Worm (Caenorhabditis elegans) whole organism, L4 larva: ENCODE results near the gene T23C6.4.

Source experiments
- F26F4.8 ChIP-seq: fragments of 200-800 bp; sonication (Bioruptor generic); conservative IDR thresholded peaks from 2 replicates; pipeline ENCODE4 v1.3.6; 2022; ENCODE audit warnings: missing genetic modification characterization, missing compliant biosample characterization
- T20F7.1 ChIP-seq: fragments of 200-800 bp; sonication (Bioruptor generic); optimal IDR thresholded peaks from 2 replicates; lab custom pipeline; 2018; ENCODE audit warnings: mild to moderate bottlenecking, missing genetic modification characterization, missing compliant biosample characterization
- T26A8.4 ChIP-seq: fragments of 200-800 bp; sonication (Bioruptor generic); IDR thresholded peaks from 2 replicates; pipeline ENCODE4 v1.3.6; 2022; ENCODE audit warnings: missing genetic modification characterization, missing compliant biosample characterization
- Y105C5A.15 ChIP-seq: fragments of 200-800 bp; sonication (Bioruptor generic); IDR thresholded peaks from 2 replicates; pipeline ENCODE4 v1.3.6; 2022; ENCODE audit warnings: missing genetic modification characterization, missing compliant biosample characterization
- Y5F2A.4 ChIP-seq: fragments of 200-800 bp; sonication (Bioruptor generic); optimal IDR thresholded peaks from 2 replicates; lab custom pipeline; 2018; ENCODE audit warnings: mild to moderate bottlenecking, missing genetic modification characterization, missing compliant biosample characterization
- Y75B8A.6 ChIP-seq: fragments of 200-800 bp; sonication (Bioruptor generic); IDR thresholded peaks from 2 replicates; pipeline ENCODE4 v1.3.6; 2022; ENCODE audit warnings: missing genetic modification reagents, missing genetic modification characterization, missing compliant biosample characterization
- ZK546.5 ChIP-seq, 2 experiments: sonication (generic microtip); optimal IDR thresholded peaks; 2 replicates each; lab custom pipeline; 2017; ENCODE audit warnings: missing biosample characterization in 2 of 2, missing genetic modification characterization in 2 of 2
- aha-1 ChIP-seq: fragments of 150-350 bp; peaks from one replicate; lab custom pipeline; 2014; ENCODE audit warnings: missing biosample characterization, missing genetic modification characterization
- ama-1 ChIP-seq: fragments of 150-350 bp; optimal IDR thresholded peaks from 2 replicates; lab custom pipeline; 2014; ENCODE audit warnings: inconsistent platforms, mixed read lengths
- arid-1 ChIP-seq: fragments of 200-800 bp; sonication (Bioruptor generic); conservative IDR thresholded peaks from 2 replicates; pipeline ENCODE4 v1.3.6; 2022; ENCODE audit warnings: missing genetic modification reagents, missing genetic modification characterization, missing compliant biosample characterization
- attf-4 ChIP-seq: sonication (generic microtip); optimal IDR thresholded peaks from 3 replicates; lab custom pipeline; 2017; ENCODE audit warnings: missing biosample characterization, missing genetic modification characterization
- ceh-82 ChIP-seq: sonication (generic microtip); optimal IDR thresholded peaks from 2 replicates; lab custom pipeline; 2017; ENCODE audit warnings: missing biosample characterization, missing genetic modification characterization
- ces-1 ChIP-seq: fragments of 150-350 bp; sonication (generic microtip); optimal IDR thresholded peaks from 4 replicates; lab custom pipeline; 2014; ENCODE audit warnings: missing biosample characterization, missing genetic modification reagents, missing genetic modification characterization
- cey-2 ChIP-seq: sonication (generic microtip); optimal IDR thresholded peaks from 3 replicates; lab custom pipeline; 2017; ENCODE audit warnings: missing genetic modification characterization, mild to moderate bottlenecking, missing compliant biosample characterization, antibody characterized with exemption, borderline replicate concordance; ENCODE audit not compliant: insufficient read depth
- daf-16 ChIP-seq, 3 experiments: sonication (generic microtip); optimal IDR thresholded peaks; 2 replicates each; lab custom pipeline; 2016 to 2017; ENCODE audit warnings: missing genetic modification characterization in 3 of 3, missing genetic modification reagents in 3 of 3, mild to moderate bottlenecking in 2 of 3, missing compliant biosample characterization in 2 of 3, missing biosample characterization in 1 of 3, moderate library complexity in 1 of 3
- daf-19 ChIP-seq: fragments of 200-800 bp; sonication (Bioruptor generic); conservative IDR thresholded peaks from 2 replicates; pipeline ENCODE4 v1.3.6; 2022; ENCODE audit warnings: missing genetic modification characterization, missing compliant biosample characterization
- dmd-6 ChIP-seq: fragments of 200-800 bp; sonication (Bioruptor generic); IDR thresholded peaks from 2 replicates; pipeline ENCODE4 v1.3.6; 2022; ENCODE audit warnings: missing genetic modification reagents, missing genetic modification characterization, missing compliant biosample characterization
- dpl-1 ChIP-seq: fragments of 150-350 bp; optimal IDR thresholded peaks from 2 replicates; lab custom pipeline; 2014; ENCODE audit warnings: missing biosample characterization, missing genetic modification reagents, missing genetic modification characterization
- dve-1 ChIP-seq: sonication (generic microtip); optimal IDR thresholded peaks from 2 replicates; lab custom pipeline; 2017; ENCODE audit warnings: antibody characterized with exemption, mild to moderate bottlenecking, missing genetic modification characterization, missing compliant biosample characterization; ENCODE audit not compliant: insufficient read depth
- fos-1 ChIP-seq: fragments of 150-350 bp; optimal IDR thresholded peaks from 2 replicates; lab custom pipeline; 2014; ENCODE audit warnings: missing biosample characterization, missing genetic modification characterization
- gei-8 ChIP-seq: fragments of 200-800 bp; sonication (Bioruptor generic); optimal IDR thresholded peaks from 2 replicates; lab custom pipeline; 2018; ENCODE audit warnings: mild to moderate bottlenecking, missing genetic modification characterization, missing compliant biosample characterization
- hlh-11 ChIP-seq: fragments of 200-800 bp; sonication (Bioruptor generic); optimal IDR thresholded peaks from 2 replicates; lab custom pipeline; 2018; ENCODE audit warnings: mild to moderate bottlenecking, missing genetic modification characterization, missing compliant biosample characterization
- hlh-30 ChIP-seq: sonication (generic microtip); optimal IDR thresholded peaks from 2 replicates; lab custom pipeline; 2017; ENCODE audit warnings: antibody characterized with exemption, mild to moderate bottlenecking, missing genetic modification characterization, missing compliant biosample characterization; ENCODE audit not compliant: insufficient read depth
- hmg-1.1 ChIP-seq: fragments of 200-800 bp; sonication (Bioruptor generic); IDR thresholded peaks from 2 replicates; pipeline ENCODE4 v1.3.6; 2022; ENCODE audit warnings: missing genetic modification reagents, missing genetic modification characterization, missing compliant biosample characterization
- lin-13 ChIP-seq: fragments of 150-350 bp; optimal IDR thresholded peaks from 2 replicates; lab custom pipeline; 2014; ENCODE audit warnings: missing biosample characterization, missing genetic modification reagents, missing genetic modification characterization
- lin-29 ChIP-seq: fragments of 200-800 bp; sonication (Bioruptor generic); IDR thresholded peaks from 2 replicates; pipeline ENCODE4 v1.3.6; 2022; ENCODE audit warnings: missing genetic modification reagents, missing genetic modification characterization, missing compliant biosample characterization
- madf-5 ChIP-seq, 2 experiments: fragments of 200-800 bp; sonication (Bioruptor generic); IDR thresholded peaks; 2 replicates each; pipeline ENCODE4 v1.3.6; 2022; ENCODE audit warnings: missing compliant biosample characterization in 2 of 2, missing genetic modification characterization in 2 of 2
- madf-9 ChIP-seq: fragments of 200-800 bp; sonication (Bioruptor generic); conservative IDR thresholded peaks from 2 replicates; pipeline ENCODE4 v1.3.6; 2022; ENCODE audit warnings: missing genetic modification reagents, missing genetic modification characterization, missing compliant biosample characterization
- mdl-1 ChIP-seq, 2 experiments: fragments of 150-350 bp in 1 of 2; sonication (generic microtip) in 1 of 2; optimal IDR thresholded peaks; 2 replicates each; lab custom pipeline; 2014 to 2017; ENCODE audit warnings: missing biosample characterization in 2 of 2, missing genetic modification characterization in 2 of 2
- mdt-29 ChIP-seq: fragments of 200-800 bp; sonication (Bioruptor generic); IDR thresholded peaks from 2 replicates; pipeline ENCODE4 v1.3.6; 2022; ENCODE audit warnings: missing genetic modification reagents, missing genetic modification characterization, missing compliant biosample characterization
- mep-1 ChIP-seq: fragments of 150-350 bp; sonication (generic microtip); optimal IDR thresholded peaks from 3 replicates; lab custom pipeline; 2014; ENCODE audit warnings: missing biosample characterization, missing genetic modification characterization
- mxl-2 ChIP-seq: fragments of 200-800 bp; sonication (Bioruptor generic); conservative IDR thresholded peaks from 2 replicates; pipeline ENCODE4 v1.3.6; 2022; ENCODE audit warnings: missing genetic modification reagents, missing genetic modification characterization, missing compliant biosample characterization
- mxl-3 ChIP-seq: fragments of 200-800 bp; sonication (Bioruptor generic); optimal IDR thresholded peaks from 2 replicates; lab custom pipeline; 2018; ENCODE audit warnings: mild to moderate bottlenecking, missing genetic modification characterization, missing compliant biosample characterization
- nhr-237 ChIP-seq: sonication (generic microtip); optimal IDR thresholded peaks from 2 replicates; lab custom pipeline; 2017; ENCODE audit warnings: missing biosample characterization, missing genetic modification characterization
- nhr-28 ChIP-seq: fragments of 150-350 bp; optimal IDR thresholded peaks from 2 replicates; lab custom pipeline; 2014; ENCODE audit warnings: missing biosample characterization, missing genetic modification characterization
- nhr-41 ChIP-seq: fragments of 200-800 bp; sonication (Bioruptor generic); IDR thresholded peaks from 2 replicates; pipeline ENCODE4 v1.3.6; 2022; ENCODE audit warnings: missing genetic modification reagents, missing genetic modification characterization, missing compliant biosample characterization
- nhr-42 ChIP-seq: fragments of 200-800 bp; sonication (Bioruptor generic); IDR thresholded peaks from 2 replicates; pipeline ENCODE4 v1.3.6; 2022; ENCODE audit warnings: missing genetic modification characterization, missing compliant biosample characterization
- nhr-6 ChIP-seq: fragments of 150-350 bp; optimal IDR thresholded peaks from 2 replicates; lab custom pipeline; 2014; ENCODE audit warnings: missing biosample characterization, missing genetic modification characterization
- nhr-77 ChIP-seq: fragments of 150-350 bp; optimal IDR thresholded peaks from 2 replicates; lab custom pipeline; 2014; ENCODE audit warnings: missing biosample characterization, missing genetic modification characterization
- pqm-1 ChIP-seq: sonication (generic microtip); optimal IDR thresholded peaks from 2 replicates; lab custom pipeline; 2017; ENCODE audit warnings: missing biosample characterization, missing genetic modification characterization
- rbr-2 ChIP-seq: sonication (generic microtip); optimal IDR thresholded peaks from 2 replicates; lab custom pipeline; 2016; ENCODE audit warnings: missing genotype, missing genetic modification characterization, missing compliant biosample characterization
- skn-1 ChIP-seq: fragments of 150-350 bp; optimal IDR thresholded peaks from 2 replicates; lab custom pipeline; 2014; ENCODE audit warnings: missing biosample characterization, missing genetic modification characterization
- snpc-1.2 ChIP-seq: fragments of 200-800 bp; sonication (Bioruptor generic); IDR thresholded peaks from 2 replicates; pipeline ENCODE4 v1.3.6; 2022; ENCODE audit warnings: missing genetic modification reagents, missing genetic modification characterization, missing compliant biosample characterization
- spr-3 ChIP-seq: fragments of 200-800 bp; sonication (Bioruptor generic); optimal IDR thresholded peaks from 2 replicates; lab custom pipeline; 2018; ENCODE audit warnings: mild to moderate bottlenecking, missing genetic modification characterization, missing compliant biosample characterization
- tra-1 ChIP-seq: fragments of 200-800 bp; sonication (Bioruptor generic); IDR thresholded peaks from 2 replicates; pipeline ENCODE4 v1.3.6; 2022; ENCODE audit warnings: missing genetic modification reagents, missing genetic modification characterization, missing compliant biosample characterization
- unc-39 ChIP-seq: sonication (generic microtip); optimal IDR thresholded peaks from 2 replicates; lab custom pipeline; 2017; ENCODE audit warnings: missing biosample characterization, missing genetic modification characterization
- zag-1 ChIP-seq: fragments of 150-350 bp; optimal IDR thresholded peaks from 2 replicates; lab custom pipeline; 2014; ENCODE audit warnings: missing biosample characterization, missing genetic modification characterization
- zfp-2 ChIP-seq: sonication (generic microtip); optimal IDR thresholded peaks from 2 replicates; lab custom pipeline; 2016; ENCODE audit warnings: mild to moderate bottlenecking, missing genetic modification characterization, missing compliant biosample characterization
- zip-11 ChIP-seq: fragments of 200-800 bp; sonication (Bioruptor generic); IDR thresholded peaks from 2 replicates; pipeline ENCODE4 v1.3.6; 2022; ENCODE audit warnings: missing genetic modification characterization, missing compliant biosample characterization

T23C6.4 gene

DNA sequence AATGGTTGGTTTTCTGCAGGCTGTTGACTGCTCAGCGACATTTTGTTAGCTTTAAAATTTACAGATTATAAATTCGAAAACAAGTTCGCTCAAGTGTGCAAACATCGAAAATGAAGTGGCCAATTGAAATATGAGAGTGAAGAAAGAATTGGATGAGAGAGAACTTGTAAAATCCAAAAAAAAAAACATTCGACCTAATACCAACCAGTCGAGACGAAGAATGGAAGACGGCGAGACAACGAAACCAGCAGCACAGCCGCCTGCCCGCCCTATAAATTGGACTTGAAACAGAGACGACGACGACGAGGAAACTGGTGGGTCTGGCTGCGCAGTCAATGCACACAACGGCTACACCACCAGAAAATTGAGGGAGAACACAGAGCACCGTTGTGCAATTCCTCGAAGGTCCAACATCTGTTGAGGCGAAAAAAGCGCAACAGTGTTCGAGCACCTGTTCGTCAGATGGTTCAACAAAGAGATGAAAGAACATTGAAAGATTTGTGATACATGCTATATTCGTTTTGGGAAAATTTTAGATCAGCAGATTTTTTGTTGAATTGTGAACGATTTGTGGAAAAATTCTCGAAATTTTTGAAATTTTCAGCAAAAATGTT is at the start of gene T23C6.4:
TSS of gene T23C6.4 (minus strand) at position 51 of the 614 bp plus-strand sequence.
- no peak for TF ChIP-seq Y5F2A.4
- TF ChIP-seq Y105C5A.15 (GFP tag; lab: Robert Waterston, UW) = no peak
- TF ChIP-seq hmg-1.1 (GFP tag; lab: Robert Waterston, UW) = 0 out of 2 replicates have a peak, but pooled peaks have one; percentile 37
- TF ChIP-seq nhr-41 (GFP tag; lab: Robert Waterston, UW) = no peak
- no peak for TF ChIP-seq ama-1
- no peak for TF ChIP-seq snpc-1.2 (GFP tag; lab: Robert Waterston, UW)
- TF ChIP-seq aha-1 (tag; lab: Kevin White, UChicago) = peak; percentile 65
- TF ChIP-seq F26F4.8 (GFP tag; lab: Robert Waterston, UW) = no peak
- no peak for TF ChIP-seq ces-1

DNA sequence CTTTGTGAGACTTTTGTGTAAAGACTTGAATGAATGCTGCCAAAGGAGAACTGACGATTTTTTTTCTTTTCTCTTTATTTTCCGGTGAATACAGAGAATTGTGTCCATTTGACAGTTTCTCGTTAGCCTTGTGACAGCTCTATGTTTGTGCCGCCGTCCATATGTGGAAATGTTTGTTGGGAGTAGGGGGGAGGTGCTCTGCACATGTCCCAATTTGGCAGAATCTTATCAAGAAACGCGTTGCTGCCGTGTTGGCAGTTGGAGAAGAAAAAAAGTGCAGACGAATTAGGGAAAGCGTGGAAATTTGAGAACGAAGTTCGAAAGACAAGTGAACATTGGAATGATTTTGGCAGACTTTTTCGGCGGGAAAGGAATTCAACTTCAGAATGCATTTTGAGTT is 48.1 kb upstream of the T23C6.4 start:
- TF ChIP-seq hlh-30 (tag; lab: Kevin White, UChicago) (peak; percentile 34), dve-1 (tag; lab: Kevin White, UChicago) (peak; percentile 57), ama-1 (no peak), nhr-41 (GFP tag; lab: Robert Waterston, UW) (no peak), ZK546.5 (tag; optimal IDR thresholded peaks at IDR 0.05; lab: Kevin White, UChicago) (no peak), madf-5 (GFP tag; IDR thresholded peaks at IDR 0.05; lab: Robert Waterston, UW) (no peak), nhr-42 (GFP tag; lab: Robert Waterston, UW) (no peak), attf-4 (tag; lab: Kevin White, UChicago) (no peak), daf-16 (GFP tag; optimal IDR thresholded peaks at IDR 0.05; lab: Kevin White, UChicago) (no peak), daf-16 (tag; optimal IDR thresholded peaks at IDR 0.05; lab: Kevin White, UChicago) (peak; percentile 68), ceh-82 (tag; lab: Kevin White, UChicago) (no peak), cey-2 (tag; lab: Kevin White, UChicago) (no peak), rbr-2 (no peak), nhr-28 (tag; lab: Kevin White, UChicago) (peak; percentile 68), mxl-3 (GFP tag; lab: Kevin White, UChicago) (peak; percentile 73), hlh-11 (tag; lab: Kevin White, UChicago) (peak; percentile 89), madf-9 (GFP tag; lab: Robert Waterston, UW) (no peak), Y75B8A.6 (GFP tag; lab: Robert Waterston, UW) (no peak), nhr-77 (tag; lab: Kevin White, UChicago) (peak; percentile 0), lin-29 (no peak), mep-1 (tag; lab: Kevin White, UChicago) (peak; percentile 18), lin-13 (GFP tag; lab: Kevin White, UChicago) (no peak), skn-1 (tag; lab: Kevin White, UChicago) (no peak), mdt-29 (GFP tag; lab: Robert Waterston, UW) (no peak), aha-1 (tag; lab: Kevin White, UChicago) (peak; percentile 56), unc-39 (no peak), dpl-1 (no peak), fos-1 (no peak), zfp-2 (no peak), mxl-2 (GFP tag; lab: Robert Waterston, UW) (no peak), arid-1 (GFP tag; lab: Robert Waterston, UW) (0 out of 2 replicates have a peak, but pooled peaks have one; percentile 8), dmd-6 (GFP tag; lab: Robert Waterston, UW) (peak; percentile 88), nhr-6 (no peak), nhr-237 (tag; lab: Kevin White, UChicago) (no peak), mdl-1 (tag; optimal IDR thresholded peaks at IDR 0.05; lab: Kevin White, UChicago) (peak in 1 of 2 experiments; percentile 37), spr-3 (GFP tag; lab: Kevin White, UChicago) (no peak), daf-19 (no peak), hmg-1.1 (GFP tag; lab: Robert Waterston, UW) (no peak), pqm-1 (peak; percentile 21), gei-8 (GFP tag; lab: Kevin White, UChicago) (no peak), zag-1 (tag; lab: Kevin White, UChicago) (no peak), T20F7.1 (GFP tag; lab: Kevin White, UChicago) (no peak), tra-1 (GFP tag; lab: Robert Waterston, UW) (no peak), T26A8.4 (GFP tag; lab: Robert Waterston, UW) (0 out of 2 replicates have a peak, but pooled peaks have one; percentile 11), zip-11 (no peak)
- TF ChIP-seq, all 104 proteins: peak for 14
